Worm (Caenorhabditis elegans) whole organism, L4 larva: ENCODE results near the gene srbc-37.

Source experiments
- F44E2.7 ChIP-seq: fragments of 200-800 bp; sonication (Bioruptor generic); IDR thresholded peaks from 2 replicates; pipeline ENCODE4 v2.1.2; 2022; ENCODE audit warnings: missing genetic modification characterization, missing compliant biosample characterization
- T26A8.4 ChIP-seq: fragments of 200-800 bp; sonication (Bioruptor generic); IDR thresholded peaks from 2 replicates; pipeline ENCODE4 v1.3.6; 2022; ENCODE audit warnings: missing genetic modification characterization, missing compliant biosample characterization
- aha-1 ChIP-seq: fragments of 150-350 bp; peaks from one replicate; lab custom pipeline; 2014; ENCODE audit warnings: missing biosample characterization, missing genetic modification characterization
- ama-1 ChIP-seq: fragments of 150-350 bp; optimal IDR thresholded peaks from 2 replicates; lab custom pipeline; 2014; ENCODE audit warnings: inconsistent platforms, mixed read lengths
- arid-1 ChIP-seq: fragments of 200-800 bp; sonication (Bioruptor generic); conservative IDR thresholded peaks from 2 replicates; pipeline ENCODE4 v1.3.6; 2022; ENCODE audit warnings: missing genetic modification reagents, missing genetic modification characterization, missing compliant biosample characterization
- ceh-44 ChIP-seq: fragments of 200-800 bp; sonication (Bioruptor generic); IDR thresholded peaks from 2 replicates; pipeline ENCODE4 v1.3.6; 2022; ENCODE audit warnings: missing genetic modification reagents, missing genetic modification characterization, missing compliant biosample characterization
- ceh-62 ChIP-seq: sonication (generic microtip); optimal IDR thresholded peaks from 2 replicates; lab custom pipeline; 2017; ENCODE audit warnings: missing biosample characterization, missing genetic modification characterization
- ces-1 ChIP-seq: fragments of 150-350 bp; sonication (generic microtip); optimal IDR thresholded peaks from 4 replicates; lab custom pipeline; 2014; ENCODE audit warnings: missing biosample characterization, missing genetic modification reagents, missing genetic modification characterization
- daf-12 ChIP-seq: fragments of 150-350 bp; optimal IDR thresholded peaks from 2 replicates; lab custom pipeline; 2014; ENCODE audit warnings: missing biosample characterization, missing genetic modification reagents, missing genetic modification characterization
- daf-16 ChIP-seq, 3 experiments: sonication (generic microtip); optimal IDR thresholded peaks; 2 replicates each; lab custom pipeline; 2016 to 2017; ENCODE audit warnings: missing genetic modification characterization in 3 of 3, missing genetic modification reagents in 3 of 3, mild to moderate bottlenecking in 2 of 3, missing compliant biosample characterization in 2 of 3, missing biosample characterization in 1 of 3, moderate library complexity in 1 of 3
- dmd-8 ChIP-seq: fragments of 200-800 bp; sonication (Bioruptor generic); IDR thresholded peaks from 2 replicates; pipeline ENCODE4 v1.3.6; 2022; ENCODE audit warnings: missing genetic modification characterization, missing compliant biosample characterization
- dmd-9 ChIP-seq: fragments of 200-800 bp; sonication (Bioruptor generic); IDR thresholded peaks from 2 replicates; pipeline ENCODE4 v1.3.6; 2022; ENCODE audit warnings: missing genetic modification reagents, missing genetic modification characterization, missing compliant biosample characterization
- duxl-1 ChIP-seq: sonication (generic microtip); optimal IDR thresholded peaks from 2 replicates; lab custom pipeline; 2016; ENCODE audit warnings: mild to moderate bottlenecking, missing genetic modification characterization, moderate library complexity, missing compliant biosample characterization; ENCODE audit not compliant: poor library complexity
- dve-1 ChIP-seq: sonication (generic microtip); optimal IDR thresholded peaks from 2 replicates; lab custom pipeline; 2017; ENCODE audit warnings: antibody characterized with exemption, mild to moderate bottlenecking, missing genetic modification characterization, missing compliant biosample characterization; ENCODE audit not compliant: insufficient read depth
- hif-1 ChIP-seq, 2 experiments: sonication (generic microtip); optimal IDR thresholded peaks; 2 replicates each; lab custom pipeline; 2016 to 2017; ENCODE audit warnings: missing compliant biosample characterization in 2 of 2, missing genetic modification characterization in 2 of 2, missing genetic modification reagents in 2 of 2, missing genotype in 2 of 2, mild to moderate bottlenecking in 1 of 2
- hlh-30 ChIP-seq: sonication (generic microtip); optimal IDR thresholded peaks from 2 replicates; lab custom pipeline; 2017; ENCODE audit warnings: antibody characterized with exemption, mild to moderate bottlenecking, missing genetic modification characterization, missing compliant biosample characterization; ENCODE audit not compliant: insufficient read depth
- hmg-1.1 ChIP-seq: fragments of 200-800 bp; sonication (Bioruptor generic); IDR thresholded peaks from 2 replicates; pipeline ENCODE4 v1.3.6; 2022; ENCODE audit warnings: missing genetic modification reagents, missing genetic modification characterization, missing compliant biosample characterization
- lim-7 ChIP-seq: fragments of 200-800 bp; sonication (Bioruptor generic); IDR thresholded peaks from 2 replicates; pipeline ENCODE4 v1.3.6; 2022; ENCODE audit warnings: missing genetic modification characterization, missing compliant biosample characterization
- lin-38 ChIP-seq: fragments of 200-800 bp; sonication (Bioruptor generic); IDR thresholded peaks from 2 replicates; pipeline ENCODE4 v1.3.6; 2022; ENCODE audit warnings: missing genetic modification reagents, missing genetic modification characterization, missing compliant biosample characterization
- lsy-2 ChIP-seq, 2 experiments: fragments of 150-350 bp in 1 of 2; sonication (generic microtip) in 1 of 2; optimal IDR thresholded peaks; 2 replicates each; lab custom pipeline; 2014 to 2017; ENCODE audit warnings: missing biosample characterization in 2 of 2, missing genetic modification characterization in 2 of 2
- mdl-1 ChIP-seq, 2 experiments: fragments of 150-350 bp in 1 of 2; sonication (generic microtip) in 1 of 2; optimal IDR thresholded peaks; 2 replicates each; lab custom pipeline; 2014 to 2017; ENCODE audit warnings: missing biosample characterization in 2 of 2, missing genetic modification characterization in 2 of 2
- mdt-29 ChIP-seq: fragments of 200-800 bp; sonication (Bioruptor generic); IDR thresholded peaks from 2 replicates; pipeline ENCODE4 v1.3.6; 2022; ENCODE audit warnings: missing genetic modification reagents, missing genetic modification characterization, missing compliant biosample characterization
- mes-2 ChIP-seq: sonication (generic microtip); optimal IDR thresholded peaks from 2 replicates; lab custom pipeline; 2016; ENCODE audit warnings: missing genotype, mild to moderate bottlenecking, missing genetic modification characterization, missing compliant biosample characterization; ENCODE audit not compliant: poor library complexity, severe bottlenecking
- nhr-111 ChIP-seq: fragments of 200-800 bp; sonication (Bioruptor generic); optimal IDR thresholded peaks from 2 replicates; lab custom pipeline; 2018; ENCODE audit warnings: mild to moderate bottlenecking, missing genetic modification characterization, missing compliant biosample characterization
- nhr-237 ChIP-seq: sonication (generic microtip); optimal IDR thresholded peaks from 2 replicates; lab custom pipeline; 2017; ENCODE audit warnings: missing biosample characterization, missing genetic modification characterization
- nhr-28 ChIP-seq: fragments of 150-350 bp; optimal IDR thresholded peaks from 2 replicates; lab custom pipeline; 2014; ENCODE audit warnings: missing biosample characterization, missing genetic modification characterization
- nhr-42 ChIP-seq: fragments of 200-800 bp; sonication (Bioruptor generic); IDR thresholded peaks from 2 replicates; pipeline ENCODE4 v1.3.6; 2022; ENCODE audit warnings: missing genetic modification characterization, missing compliant biosample characterization
- nhr-6 ChIP-seq: fragments of 150-350 bp; optimal IDR thresholded peaks from 2 replicates; lab custom pipeline; 2014; ENCODE audit warnings: missing biosample characterization, missing genetic modification characterization
- nhr-76 ChIP-seq: fragments of 150-350 bp; optimal IDR thresholded peaks from 2 replicates; lab custom pipeline; 2014; ENCODE audit warnings: missing biosample characterization, missing genetic modification characterization
- set-16 ChIP-seq: fragments of 200-800 bp; sonication (Bioruptor generic); IDR thresholded peaks from 2 replicates; pipeline ENCODE4 v1.3.6; 2022; ENCODE audit warnings: missing genetic modification reagents, missing genetic modification characterization, missing compliant biosample characterization
- tag-97 ChIP-seq: fragments of 200-800 bp; sonication (Bioruptor generic); IDR thresholded peaks from 2 replicates; pipeline ENCODE4 v1.3.6; 2022; ENCODE audit warnings: missing genetic modification characterization, missing compliant biosample characterization
- unc-39 ChIP-seq: sonication (generic microtip); optimal IDR thresholded peaks from 2 replicates; lab custom pipeline; 2017; ENCODE audit warnings: missing biosample characterization, missing genetic modification characterization
- unc-62 ChIP-seq, 3 experiments: fragments of 150-350 bp in 1 of 3; sonication (generic microtip); optimal IDR thresholded peaks in 2 of 3; peaks in 1 of 3; 1 replicate in 1 of 3; 2 replicates in 2 of 3; lab custom pipeline; 2014 to 2017; ENCODE audit warnings: missing biosample characterization in 3 of 3, missing genetic modification characterization in 3 of 3, missing genetic modification reagents in 3 of 3, missing genotype in 1 of 3
- zip-2 ChIP-seq: fragments of 150-350 bp; optimal IDR thresholded peaks from 2 replicates; lab custom pipeline; 2014; ENCODE audit warnings: missing biosample characterization, missing genetic modification characterization
- ztf-11 ChIP-seq: fragments of 150-350 bp; optimal IDR thresholded peaks from 2 replicates; lab custom pipeline; 2014; ENCODE audit warnings: missing biosample characterization, missing genetic modification characterization

srbc-37 gene

ce11 chrV:723895-724352 is 21.6 kb downstream of the srbc-37 start, which contains the start of gene fbxb-72 (continued):
- no peak for TF ChIP-seq ztf-11 (tag; lab: Kevin White, UChicago)
- 0 out of 2 replicates have a peak, but pooled peaks have one; percentile 19 for TF ChIP-seq lim-7 (GFP tag; lab: Robert Waterston, UW)
- no peak for TF ChIP-seq nhr-237 (tag; lab: Kevin White, UChicago)
- TF ChIP-seq zip-2 (tag; lab: Kevin White, UChicago) = peak; percentile 83
- TF ChIP-seq mdt-29 (GFP tag; lab: Robert Waterston, UW) = peak; percentile 32; the same call in 1 of the 2 replicates
- TF ChIP-seq ceh-62 (tag; lab: Kevin White, UChicago) = no peak
- no peak for TF ChIP-seq nhr-76
- no peak; the same call in 1 of the 2 replicates for TF ChIP-seq dmd-9 (GFP tag; lab: Robert Waterston, UW)
- peak; percentile 89 for TF ChIP-seq nhr-42

ce11 chrV:724470-724890 is 22.1 kb downstream of the srbc-37 start:
- TF ChIP-seq unc-39 (no peak), lin-38 (GFP tag; lab: Robert Waterston, UW) (no peak), dmd-9 (GFP tag; lab: Robert Waterston, UW) (0 out of 2 replicates have a peak, but pooled peaks have one; percentile 31), lim-7 (GFP tag; lab: Robert Waterston, UW) (0 out of 2 replicates have a peak, but pooled peaks have one; percentile 26), lsy-2 (tag; optimal IDR thresholded peaks at IDR 0.05; lab: Kevin White, UChicago) (peak in 1 of 2 experiments; percentile 11), dmd-8 (GFP tag; lab: Robert Waterston, UW) (no peak), aha-1 (peak; percentile 92), set-16 (peak; percentile 87), daf-12 (tag; lab: Kevin White, UChicago) (no peak)

- TF ChIP-seq hlh-30 (peak; percentile 3), nhr-28 (no peak), mdl-1 (tag; optimal IDR thresholded peaks at IDR 0.05; lab: Kevin White, UChicago) (peak in 1 of 2 experiments; percentile 4), mes-2 (tag; lab: Kevin White, UChicago) (peak; percentile 62), dve-1 (tag; lab: Kevin White, UChicago) (peak; percentile 12), ama-1 (lab: Kevin White, UChicago) (peak; percentile 96), duxl-1 (peak; percentile 54), ztf-11 (tag; lab: Kevin White, UChicago) (no peak), F44E2.7 (GFP tag; lab: Robert Waterston, UW) (0 out of 2 replicates have a peak, but pooled peaks have one; percentile 2), unc-62 (GFP tag; optimal IDR thresholded peaks at IDR 0.05 in 1 of 2; lab: Kevin White, UChicago) (peak in 1 of 2 experiments; percentile 90), unc-62 (tag; optimal IDR thresholded peaks at IDR 0.05; lab: Kevin White, UChicago) (no peak), hmg-1.1 (GFP tag; lab: Robert Waterston, UW) (no peak), lsy-2 (tag; optimal IDR thresholded peaks at IDR 0.05; lab: Kevin White, UChicago) (peak in 1 of 2 experiments; percentile 20), daf-16 (GFP tag; optimal IDR thresholded peaks at IDR 0.05; lab: Kevin White, UChicago) (peak in 1 of 2 experiments; percentile 8), daf-16 (tag; optimal IDR thresholded peaks at IDR 0.05; lab: Kevin White, UChicago) (peak; percentile 4), nhr-6 (tag; lab: Kevin White, UChicago) (peak; percentile 49), hif-1 (tag; optimal IDR thresholded peaks at IDR 0.05; lab: Kevin White, UChicago) (peak in 1 of 2 experiments; percentile 5), tag-97 (GFP tag; lab: Robert Waterston, UW) (no peak), dmd-8 (GFP tag; lab: Robert Waterston, UW) (peak; percentile 65; the same call in 1 of the 2 replicates), ceh-44 (no peak), T26A8.4 (GFP tag; lab: Robert Waterston, UW) (peak; percentile 5), arid-1 (GFP tag; lab: Robert Waterston, UW) (0 out of 2 replicates have a peak, but pooled peaks have one; percentile 12), aha-1 (peak; percentile 81), ces-1 (no peak), nhr-111 (GFP tag; lab: Kevin White, UChicago) (no peak)
Measured at ce11 chrV:724946-725806, 22.8 kb downstream of the srbc-37 start.
